Worm (Caenorhabditis elegans) whole organism, dauer: Measurements from ENCODE around the gene C49C8.3.

Experiments used
- unc-62 ChIP-seq: sonication (generic microtip); optimal IDR thresholded peaks from 2 replicates; lab custom pipeline; 2017; ENCODE audit warnings: missing biosample characterization, missing genetic modification reagents, missing genetic modification characterization

Gene C49C8.3

ce11 chrIV:8625730-8626129 is 18.8 kb upstream of the C49C8.3 start:
- no peak for TF ChIP-seq unc-62 (GFP tag; lab: Kevin White, UChicago)

- no peak for TF ChIP-seq unc-62 (GFP tag; lab: Kevin White, UChicago)
Observed at ce11 chrIV:8626294-8626693, 18.2 kb upstream of the C49C8.3 start.

- TF ChIP-seq unc-62 (GFP tag; lab: Kevin White, UChicago) = no peak
Observed at ce11 chrIV:8627328-8627727, 17.2 kb upstream of the C49C8.3 start, which contains the start of gene F42A9.11. F42A9.11 (plus strand) TSS chrIV:8627637.

- TF ChIP-seq unc-62 (GFP tag; lab: Kevin White, UChicago) = no peak
Observed at ce11 chrIV:8628262-8628661, 16.3 kb upstream of the C49C8.3 start.

- TF ChIP-seq unc-62 (GFP tag; lab: Kevin White, UChicago) = no peak
Observed at ce11 chrIV:8629609-8630052, 14.9 kb upstream of the C49C8.3 start.

- no peak for TF ChIP-seq unc-62 (GFP tag; lab: Kevin White, UChicago)
Observed at ce11 chrIV:8630243-8630642, 14.3 kb upstream of the C49C8.3 start.

ce11 chrIV:8631033-8631432 is 13.5 kb upstream of the C49C8.3 start, which contains the start of gene dgk-4:
dgk-4 (plus strand) TSS chrIV:8631333.
- no peak for TF ChIP-seq unc-62 (GFP tag; lab: Kevin White, UChicago)

ce11 chrIV:8638761-8639160 is 5.8 kb upstream of the C49C8.3 start, which contains the start of gene F42A9.9:
F42A9.9 (minus strand) TSS chrIV:8638861.
- TF ChIP-seq unc-62 (GFP tag; lab: Kevin White, UChicago) = no peak

ce11 chrIV:8648502-8648901 is 4.0 kb downstream of the C49C8.3 start, which contains the start of gene cyp-33E1:
cyp-33E1 (minus strand) TSS chrIV:8648602.
- TF ChIP-seq unc-62 (GFP tag; lab: Kevin White, UChicago) = no peak

ce11 chrIV:8650696-8651095 is 6.2 kb downstream of the C49C8.3 start, which contains the start of gene C49C8.2:
C49C8.2 (plus strand) TSS chrIV:8651088.
- no peak for TF ChIP-seq unc-62 (GFP tag; lab: Kevin White, UChicago)

ce11 chrIV:8651835-8652234 is 7.3 kb downstream of the C49C8.3 start, which contains the start of gene C49C8.8:
C49C8.8 (plus strand) TSS chrIV:8652135.
- no peak for TF ChIP-seq unc-62 (GFP tag; lab: Kevin White, UChicago)

- TF ChIP-seq unc-62 (GFP tag; lab: Kevin White, UChicago) = no peak
Observed at ce11 chrIV:8653592-8653991, 9.1 kb downstream of the C49C8.3 start, which contains the start of gene C49C8.5. C49C8.5 (minus strand) TSS chrIV:8653664.

- no peak for TF ChIP-seq unc-62 (GFP tag; lab: Kevin White, UChicago)
Observed at ce11 chrIV:8654115-8654628, 9.6 kb downstream of the C49C8.3 start, which contains the start of gene C49C8.1. C49C8.1 (plus strand) TSS chrIV:8654578.

ce11 chrIV:8658122-8658521 is 13.6 kb downstream of the C49C8.3 start, which contains the start of gene C49C8.6:
C49C8.6 (minus strand) TSS chrIV:8658222.
- TF ChIP-seq unc-62 (GFP tag; lab: Kevin White, UChicago) = no peak

ce11 chrIV:8665778-8666177 is 21.2 kb downstream of the C49C8.3 start:
- no peak for TF ChIP-seq unc-62 (GFP tag; lab: Kevin White, UChicago)

- no peak for TF ChIP-seq unc-62 (GFP tag; lab: Kevin White, UChicago)
Observed at ce11 chrIV:8668635-8669034, 24.1 kb downstream of the C49C8.3 start, which contains the start of gene cdh-5. cdh-5 (plus strand) TSS chrIV:8668935.
